Fruit fly (Drosophila melanogaster) whole organism, wandering third instar larva: ENCODE measurements around the gene Tlk.
A peak's percentile ranks its signal among the peaks of the same experiment; 100 is the strongest.

ENCODE experiments used
- Dif ChIP-seq: fragments of 200-275, 200-300 bp; sonication (Bioruptor generic); optimal IDR thresholded peaks from 2 replicates; lab custom pipeline; 2018; ENCODE audit warnings: missing biosample characterization, missing genetic modification characterization; ENCODE audit not compliant: partially characterized antibody
- Hr83 ChIP-seq: fragments of 200-300 bp; sonication (Bioruptor generic); optimal IDR thresholded peaks from 2 replicates; lab custom pipeline; 2016; ENCODE audit warnings: missing biosample characterization, mild to moderate bottlenecking, missing genetic modification characterization, moderate library complexity; ENCODE audit not compliant: poor library complexity, severe bottlenecking
- N ChIP-seq: fragments of >200 bp; optimal IDR thresholded peaks from 2 replicates; lab custom pipeline; 2018; ENCODE audit warnings: missing biosample characterization, missing external identifiers, missing genetic modification characterization
- Vsx2 ChIP-seq: fragments of 200-300, 225-300 bp; sonication (Bioruptor generic); optimal IDR thresholded peaks from 2 replicates; lab custom pipeline; 2018; ENCODE audit warnings: missing biosample characterization, missing genetic modification characterization; ENCODE audit not compliant: partially characterized antibody
- fru ChIP-seq: fragments of 200-800 bp; sonication (Bioruptor generic); optimal IDR thresholded peaks from 3 replicates; lab custom pipeline; 2016; ENCODE audit warnings: missing biosample characterization, mild to moderate bottlenecking, missing genetic modification characterization
- h ChIP-seq: fragments of 200-800 bp; sonication (Bioruptor generic); optimal IDR thresholded peaks from 3 replicates; lab custom pipeline; 2016; ENCODE audit warnings: missing biosample characterization, mild to moderate bottlenecking, missing genetic modification characterization
- lola ChIP-seq: fragments of >200 bp; optimal IDR thresholded peaks from 2 replicates; lab custom pipeline; 2017; ENCODE audit warnings: missing biosample characterization, missing genetic modification characterization

- TF ChIP-seq Hr83 = no peak
- peak; percentile 21 for TF ChIP-seq h
- TF ChIP-seq Dif (GFP tag; lab: Kevin White, UChicago) = no peak
- TF ChIP-seq lola = no peak
- no peak for TF ChIP-seq N (GFP tag; lab: Kevin White, UChicago)
- TF ChIP-seq fru (GFP tag; lab: Kevin White, UChicago) = peak; percentile 28
- no peak for TF ChIP-seq Vsx2
Measured at dm6 chrX:3720176-3720981, 572 bp downstream of the Tlk start.
